Fruit fly (Drosophila melanogaster): ENCODE measurements around the gene chinmo.

Gene chinmo

dm6 chr2L:1631441-1632313 lies 19.4 kb upstream of the chinmo start:
- TF ChIP-seq Fer3 (tag; optimal IDR thresholded peaks at IDR 0.05): peak; percentile 2
- no peak for TF ChIP-seq CG11504 (tag; optimal IDR thresholded peaks at IDR 0.05)
- TF ChIP-seq CG4282 (GFP tag; optimal IDR thresholded peaks at IDR 0.05): no peak
- peak; percentile 81; the same call in 2 of the 4 replicates for TF ChIP-seq chinmo (GFP tag; IDR thresholded peaks at IDR 0.05; ENCODE audit: partially characterized antibody)
- TF ChIP-seq Oli (tag; optimal IDR thresholded peaks at IDR 0.05): no peak
- no peak for TF ChIP-seq E2f1 (GFP tag; IDR thresholded peaks at IDR 0.05)
- no peak for TF ChIP-seq mam (GFP tag; optimal IDR thresholded peaks at IDR 0.05)
- no peak for TF ChIP-seq CG17186 (GFP tag; optimal IDR thresholded peaks at IDR 0.05)
- TF ChIP-seq inv (GFP tag; IDR thresholded peaks at IDR 0.05; ENCODE audit: partially characterized antibody): no peak
- no peak for TF ChIP-seq CG18262 (tag; optimal IDR thresholded peaks at IDR 0.05)
- TF ChIP-seq toy (GFP tag; IDR thresholded peaks at IDR 0.05): no peak
- no peak for TF ChIP-seq CG13123 (GFP tag; optimal IDR thresholded peaks at IDR 0.05)
- TF ChIP-seq Aef1 (GFP tag; IDR thresholded peaks at IDR 0.05): no peak
- no peak for TF ChIP-seq twi (tag; optimal IDR thresholded peaks at IDR 0.05)
- no peak for TF ChIP-seq CG31224 (GFP tag; IDR thresholded peaks at IDR 0.05)
- TF ChIP-seq Med (GFP tag): peak; percentile 59
- TF ChIP-seq Blimp-1 (GFP tag; optimal IDR thresholded peaks at IDR 0.05): peak; percentile 66
- TF ChIP-seq CG43689 (GFP tag; IDR thresholded peaks at IDR 0.05): no peak
- TF ChIP-seq CG4360 (GFP tag; IDR thresholded peaks at IDR 0.05): no peak
- TF ChIP-seq sisA (GFP tag; IDR thresholded peaks at IDR 0.05): no peak
- no peak for TF ChIP-seq wek (GFP tag; optimal IDR thresholded peaks at IDR 0.05)
- peak; percentile 26 for TF ChIP-seq CG12769 (tag; optimal IDR thresholded peaks at IDR 0.05)
- no peak for TF ChIP-seq CG6254 (GFP tag; optimal IDR thresholded peaks at IDR 0.05)
- peak; percentile 30; the same call in 1 of the 2 replicates for TF ChIP-seq CG9932 (GFP tag; IDR thresholded peaks at IDR 0.05)
- TF ChIP-seq ftz-f1 (GFP tag; optimal IDR thresholded peaks at IDR 0.05): peak; percentile 69
- no peak for TF ChIP-seq CG1647 (GFP tag; optimal IDR thresholded peaks at IDR 0.05)
- TF ChIP-seq luna (GFP tag; optimal IDR thresholded peaks at IDR 0.05): no peak
- TF ChIP-seq Rfx (GFP tag; IDR thresholded peaks at IDR 0.05): 0 out of 2 replicates have a peak, but pooled peaks have one; percentile 5
- TF ChIP-seq Abd-B (GFP tag; optimal IDR thresholded peaks at IDR 0.05): no peak
- no peak for TF ChIP-seq croc (GFP tag; conservative IDR thresholded peaks at IDR 0.05)
- TF ChIP-seq bowl (GFP tag; IDR thresholded peaks at IDR 0.05): no peak
- TF ChIP-seq CG8290 (GFP tag; optimal IDR thresholded peaks at IDR 0.05): no peak
- TF ChIP-seq CG8290 (tag; optimal IDR thresholded peaks at IDR 0.05): peak in 1 of 2 experiments; percentile 5
- TF ChIP-seq Atf3 (GFP tag; optimal IDR thresholded peaks at IDR 0.05): no peak
- TF ChIP-seq crol (GFP tag; IDR thresholded peaks at IDR 0.05): peak; percentile 39; the same call in 1 of the 2 replicates
- no peak for TF ChIP-seq Doc3 (GFP tag; IDR thresholded peaks at IDR 0.05; ENCODE audit: partially characterized antibody)
- TF ChIP-seq CG9797 (GFP tag; optimal IDR thresholded peaks at IDR 0.05): no peak
- no peak for TF ChIP-seq p53 (GFP tag; optimal IDR thresholded peaks at IDR 0.05)

dm6 chr2L:1632730-1633172 lies 18.3 kb upstream of the chinmo start:
- TF ChIP-seq Bteb2 (GFP tag; optimal IDR thresholded peaks at IDR 0.05) (peak; percentile 96), Bgb (GFP tag; IDR thresholded peaks at IDR 0.05; ENCODE audit: partially characterized antibody) (no peak), kay (GFP tag; optimal IDR thresholded peaks at IDR 0.05) (peak; percentile 97), grn (GFP tag; optimal IDR thresholded peaks at IDR 0.05) (peak; percentile 70), CG10321 (GFP tag; IDR thresholded peaks at IDR 0.05) (peak; percentile 87), onecut (GFP tag; IDR thresholded peaks at IDR 0.05) (peak; percentile 93), insv (GFP tag; optimal IDR thresholded peaks at IDR 0.05) (peak in 1 of 2 experiments; percentile 70), CG14014 (GFP tag; IDR thresholded peaks at IDR 0.05) (peak; percentile 99), CG16779 (GFP tag; IDR thresholded peaks at IDR 0.05) (peak; percentile 94), CG1024 (GFP tag; IDR thresholded peaks at IDR 0.05) (peak; percentile 92), CG32767 (GFP tag; IDR thresholded peaks at IDR 0.05) (peak; percentile 96), lmd (GFP tag; IDR thresholded peaks at IDR 0.05) (peak; percentile 98), bowl (GFP tag; IDR thresholded peaks at IDR 0.05) (peak; percentile 95), Adf1 (GFP tag; IDR thresholded peaks at IDR 0.05) (peak; percentile 88), zf30C (GFP tag; optimal IDR thresholded peaks at IDR 0.05) (no peak)
